Worm (Caenorhabditis elegans) whole organism, young adult: Measurements from ENCODE around the gene rbf-1.

ENCODE experiments used
- F23B12.7 ChIP-seq: sonication (generic microtip); optimal IDR thresholded peaks from 2 replicates; lab custom pipeline; 2017; ENCODE audit warnings: missing genetic modification characterization, mild to moderate bottlenecking, missing compliant biosample characterization, antibody characterized with exemption, moderate library complexity; ENCODE audit not compliant: insufficient read depth
- F33H1.4 ChIP-seq: fragments of 200-800 bp; sonication (Bioruptor generic); IDR thresholded peaks from 2 replicates; pipeline ENCODE4 v1.3.6; 2022; ENCODE audit warnings: missing genetic modification reagents, missing genetic modification characterization, missing compliant biosample characterization
- F39B2.1 ChIP-seq: fragments of 200-800 bp; sonication (Bioruptor generic); IDR thresholded peaks from 2 replicates; pipeline ENCODE4 v1.3.6; 2022; ENCODE audit warnings: missing genetic modification reagents, missing genetic modification characterization, missing compliant biosample characterization
- K11D2.4 ChIP-seq: fragments of 200-800 bp; sonication (Bioruptor generic); IDR thresholded peaks from 2 replicates; pipeline ENCODE4 v1.3.6; 2022; ENCODE audit warnings: missing genetic modification reagents, missing genetic modification characterization, missing compliant biosample characterization
- K12H6.12 ChIP-seq: fragments of 200-800 bp; sonication (Bioruptor generic); optimal IDR thresholded peaks from 2 replicates; lab custom pipeline; 2018; ENCODE audit warnings: mild to moderate bottlenecking, missing genetic modification characterization, missing compliant biosample characterization
- Y56A3A.18 ChIP-seq: fragments of 200-800 bp; sonication (Bioruptor generic); IDR thresholded peaks from 2 replicates; pipeline ENCODE4 v1.3.6; 2022; ENCODE audit warnings: missing genetic modification reagents, missing genetic modification characterization, missing compliant biosample characterization
- akir-1 ChIP-seq: fragments of 200-800 bp; sonication (Bioruptor generic); optimal IDR thresholded peaks from 2 replicates; lab custom pipeline; 2018; ENCODE audit warnings: mild to moderate bottlenecking, missing genetic modification characterization, moderate library complexity, missing compliant biosample characterization
- athp-1 ChIP-seq: sonication (generic microtip); optimal IDR thresholded peaks from 2 replicates; lab custom pipeline; 2017; ENCODE audit warnings: mild to moderate bottlenecking, missing genetic modification characterization, missing compliant biosample characterization
- attf-6 ChIP-seq: fragments of 200-800 bp; sonication (Bioruptor generic); IDR thresholded peaks from 2 replicates; pipeline ENCODE4 v1.3.6; 2022; ENCODE audit warnings: missing genetic modification reagents, missing genetic modification characterization, missing compliant biosample characterization
- cebp-1 ChIP-seq, 2 experiments: fragments of 200-800 bp in 1 of 2; sonication (Bioruptor generic) in 1 of 2; sonication (generic microtip) in 1 of 2; IDR thresholded peaks in 1 of 2; optimal IDR thresholded peaks in 1 of 2; 2 replicates each; pipeline versions ENCODE4 v1.3.6 to Lab custom; 2017 to 2022; ENCODE audit warnings: missing compliant biosample characterization in 2 of 2, missing genetic modification characterization in 2 of 2, mild to moderate bottlenecking in 1 of 2, missing genetic modification reagents in 1 of 2, moderate library complexity in 1 of 2
- ceh-27 ChIP-seq: fragments of 200-800 bp; sonication (Bioruptor generic); optimal IDR thresholded peaks from 2 replicates; lab custom pipeline; 2018; ENCODE audit warnings: mild to moderate bottlenecking, missing genetic modification characterization, moderate library complexity, missing compliant biosample characterization
- ceh-58 ChIP-seq: fragments of 200-800 bp; sonication (Bioruptor generic); IDR thresholded peaks from 2 replicates; pipeline ENCODE4 v1.3.6; 2022; ENCODE audit warnings: missing genetic modification characterization, missing compliant biosample characterization
- dpl-1 ChIP-seq: fragments of 150-350 bp; optimal IDR thresholded peaks from 2 replicates; lab custom pipeline; 2014; ENCODE audit warnings: missing biosample characterization, missing genetic modification reagents, missing genetic modification characterization
- efl-1 ChIP-seq: fragments of 150-350 bp; optimal IDR thresholded peaks from 2 replicates; lab custom pipeline; 2014; ENCODE audit warnings: missing biosample characterization, missing genetic modification reagents, missing genetic modification characterization
- egl-44 ChIP-seq: fragments of 200-800 bp; sonication (Bioruptor generic); IDR thresholded peaks from 2 replicates; pipeline ENCODE4 v1.3.6; 2022; ENCODE audit warnings: missing genetic modification reagents, missing genetic modification characterization, missing compliant biosample characterization
- egrh-3 ChIP-seq: fragments of 200-800 bp; sonication (Bioruptor generic); IDR thresholded peaks from 2 replicates; pipeline ENCODE4 v1.3.6; 2022; ENCODE audit warnings: missing genetic modification reagents, missing genetic modification characterization, missing compliant biosample characterization
- fkh-3 ChIP-seq: sonication (generic microtip); optimal IDR thresholded peaks from 2 replicates; lab custom pipeline; 2016; ENCODE audit warnings: mild to moderate bottlenecking, missing genetic modification characterization, missing compliant biosample characterization
- hlh-26 ChIP-seq: fragments of 200-800 bp; sonication (Bioruptor generic); conservative IDR thresholded peaks from 2 replicates; pipeline ENCODE4 v1.3.6; 2022; ENCODE audit warnings: missing genetic modification reagents, missing genetic modification characterization, missing compliant biosample characterization
- hmg-1.2 ChIP-seq: fragments of 200-800 bp; sonication (Bioruptor generic); IDR thresholded peaks from 2 replicates; pipeline ENCODE4 v1.3.6; 2022; ENCODE audit warnings: missing genetic modification reagents, missing genetic modification characterization, missing compliant biosample characterization
- hsf-1 ChIP-seq: fragments of 200-800 bp; sonication (Bioruptor generic); IDR thresholded peaks from 2 replicates; pipeline ENCODE4 v1.3.6; 2022; ENCODE audit warnings: missing genetic modification reagents, missing genetic modification characterization, missing compliant biosample characterization
- lsy-27 ChIP-seq: sonication (generic microtip); optimal IDR thresholded peaks from 2 replicates; lab custom pipeline; 2017; ENCODE audit warnings: missing genetic modification characterization, mild to moderate bottlenecking, missing compliant biosample characterization, antibody characterized with exemption, missing genotype, borderline replicate concordance; ENCODE audit not compliant: insufficient read depth
- mcd-1 ChIP-seq: fragments of 200-800 bp; sonication (Bioruptor generic); IDR thresholded peaks from 2 replicates; pipeline ENCODE4 v1.3.6; 2022; ENCODE audit warnings: missing genetic modification reagents, missing genetic modification characterization, missing compliant biosample characterization
- mel-28 ChIP-seq: sonication (generic microtip); optimal IDR thresholded peaks from 2 replicates; lab custom pipeline; 2016; ENCODE audit warnings: borderline replicate concordance, mild to moderate bottlenecking, missing genetic modification characterization, missing compliant biosample characterization
- mes-4 ChIP-seq: sonication (generic microtip); optimal IDR thresholded peaks from 2 replicates; lab custom pipeline; 2016; ENCODE audit warnings: missing genotype, missing genetic modification characterization, missing compliant biosample characterization
- mxl-1 ChIP-seq: sonication (generic microtip); optimal IDR thresholded peaks from 2 replicates; lab custom pipeline; 2016; ENCODE audit warnings: missing genetic modification characterization, missing compliant biosample characterization
- nfya-2 ChIP-seq: fragments of 200-800 bp; sonication (Bioruptor generic); IDR thresholded peaks from 2 replicates; pipeline ENCODE4 v1.3.6; 2022; ENCODE audit warnings: missing genetic modification reagents, missing genetic modification characterization, missing compliant biosample characterization
- nhr-90 ChIP-seq: sonication (generic microtip); optimal IDR thresholded peaks from 2 replicates; lab custom pipeline; 2016; ENCODE audit warnings: missing genotype, mild to moderate bottlenecking, missing genetic modification characterization, missing compliant biosample characterization
- rec-8 ChIP-seq, 2 experiments: sonication (generic microtip); optimal IDR thresholded peaks; 2 replicates each; lab custom pipeline; 2016; ENCODE audit warnings: mild to moderate bottlenecking in 2 of 2, missing genetic modification characterization in 2 of 2, missing genetic modification reagents in 2 of 2, missing genotype in 2 of 2, missing biosample characterization in 1 of 2, missing compliant biosample characterization in 1 of 2, moderate library complexity in 1 of 2
- repo-1 ChIP-seq: sonication (generic microtip); optimal IDR thresholded peaks from 2 replicates; lab custom pipeline; 2017; ENCODE audit warnings: mild to moderate bottlenecking, missing genetic modification characterization, missing compliant biosample characterization
- sdz-38 ChIP-seq: sonication (generic microtip); optimal IDR thresholded peaks from 2 replicates; lab custom pipeline; 2016; ENCODE audit warnings: missing genotype, missing genetic modification characterization, missing compliant biosample characterization
- snpc-1.1 ChIP-seq: sonication (generic microtip); optimal IDR thresholded peaks from 2 replicates; lab custom pipeline; 2017; ENCODE audit warnings: missing genetic modification characterization, mild to moderate bottlenecking, missing compliant biosample characterization, antibody characterized with exemption, moderate library complexity, missing genotype, missing genetic modification reagents; ENCODE audit not compliant: insufficient read depth
- snpc-3.4 ChIP-seq: sonication (generic microtip); optimal IDR thresholded peaks from 2 replicates; lab custom pipeline; 2017; ENCODE audit warnings: missing genetic modification characterization, mild to moderate bottlenecking, missing compliant biosample characterization, antibody characterized with exemption, moderate library complexity, missing genotype, missing genetic modification reagents
- somi-1 ChIP-seq: fragments of 200-800 bp; sonication (Bioruptor generic); optimal IDR thresholded peaks from 2 replicates; lab custom pipeline; 2018; ENCODE audit warnings: mild to moderate bottlenecking, missing genetic modification characterization, missing compliant biosample characterization
- tbx-9 ChIP-seq: sonication (generic microtip); optimal IDR thresholded peaks from 2 replicates; lab custom pipeline; 2016; ENCODE audit warnings: borderline replicate concordance, missing genetic modification characterization, inconsistent platforms, missing compliant biosample characterization
- tlf-1 ChIP-seq: fragments of 200-800 bp; sonication (Bioruptor generic); optimal IDR thresholded peaks from 2 replicates; lab custom pipeline; 2018; ENCODE audit warnings: mild to moderate bottlenecking, missing genetic modification characterization, missing compliant biosample characterization
- unc-130 ChIP-seq: sonication (generic microtip); optimal IDR thresholded peaks from 2 replicates; lab custom pipeline; 2016; ENCODE audit warnings: missing genetic modification reagents, missing genetic modification characterization, missing compliant biosample characterization
- unc-62 ChIP-seq: fragments of 150-350 bp; optimal IDR thresholded peaks from 2 replicates; lab custom pipeline; 2014; ENCODE audit warnings: missing biosample characterization, missing genetic modification reagents, missing genetic modification characterization
- ztf-18 ChIP-seq: sonication (generic microtip); optimal IDR thresholded peaks from 2 replicates; lab custom pipeline; 2016; ENCODE audit warnings: missing genotype, mild to moderate bottlenecking, missing genetic modification characterization, missing compliant biosample characterization
- ztf-22 ChIP-seq: fragments of 200-800 bp; sonication (Bioruptor generic); optimal IDR thresholded peaks from 2 replicates; lab custom pipeline; 2018; ENCODE audit warnings: mild to moderate bottlenecking, missing genetic modification characterization, moderate library complexity, missing compliant biosample characterization
- ztf-28 ChIP-seq: fragments of 200-800 bp; sonication (Bioruptor generic); IDR thresholded peaks from 2 replicates; pipeline ENCODE4 v1.3.6; 2022; ENCODE audit warnings: missing genetic modification reagents, missing genetic modification characterization, missing compliant biosample characterization
- ztf-6 ChIP-seq: fragments of 200-800 bp; sonication (Bioruptor generic); IDR thresholded peaks from 2 replicates; pipeline ENCODE4 v1.3.6; 2022; ENCODE audit warnings: missing genetic modification reagents, missing genetic modification characterization, missing compliant biosample characterization

Gene rbf-1

ce11 chrIII:6709983-6710382 is 34.4 kb downstream of the rbf-1 start, which contains the start of gene isw-1 (continued):
- TF ChIP-seq Y56A3A.18 (GFP tag; lab: Robert Waterston, UW): no peak
- no peak for TF ChIP-seq cebp-1 (GFP tag; IDR thresholded peaks at IDR 0.05; lab: Robert Waterston, UW)
- TF ChIP-seq cebp-1 (tag; optimal IDR thresholded peaks at IDR 0.05; lab: Kevin White, UChicago): no peak
- TF ChIP-seq unc-130 (GFP tag; lab: Kevin White, UChicago): peak; percentile 63
- TF ChIP-seq akir-1: no peak
- TF ChIP-seq ceh-58 (GFP tag; lab: Robert Waterston, UW): no peak
- TF ChIP-seq rec-8 (tag; optimal IDR thresholded peaks at IDR 0.05; lab: Kevin White, UChicago): no peak
- no peak for TF ChIP-seq lsy-27 (tag; lab: Kevin White, UChicago)
- TF ChIP-seq ztf-18 (tag; lab: Kevin White, UChicago): peak; percentile 8
- no peak for TF ChIP-seq hlh-26
- TF ChIP-seq K12H6.12 (tag; lab: Kevin White, UChicago): no peak
- peak; percentile 82 for TF ChIP-seq hsf-1 (GFP tag; lab: Robert Waterston, UW)
- TF ChIP-seq ztf-6 (GFP tag; lab: Robert Waterston, UW): no peak
- no peak for TF ChIP-seq ztf-22
- TF ChIP-seq dpl-1 (GFP tag; lab: Kevin White, UChicago): peak; percentile 98
- no peak for TF ChIP-seq egl-44
- TF ChIP-seq mel-28 (tag; lab: Kevin White, UChicago): no peak
- TF ChIP-seq nhr-90: no peak
- TF ChIP-seq snpc-3.4 (tag; lab: Kevin White, UChicago): peak; percentile 85
- no peak for TF ChIP-seq repo-1 (tag; lab: Kevin White, UChicago)
- TF ChIP-seq tbx-9 (tag; lab: Kevin White, UChicago): no peak
- no peak for TF ChIP-seq snpc-1.1 (tag; lab: Kevin White, UChicago)
- TF ChIP-seq nfya-2 (GFP tag; lab: Robert Waterston, UW): no peak
- TF ChIP-seq sdz-38 (tag; lab: Kevin White, UChicago): no peak
- TF ChIP-seq athp-1 (tag; lab: Kevin White, UChicago): no peak
- peak; percentile 65; the same call in 1 of the 2 replicates for TF ChIP-seq mcd-1
- TF ChIP-seq hmg-1.2: peak; percentile 58; the same call in 1 of the 2 replicates

DNA sequence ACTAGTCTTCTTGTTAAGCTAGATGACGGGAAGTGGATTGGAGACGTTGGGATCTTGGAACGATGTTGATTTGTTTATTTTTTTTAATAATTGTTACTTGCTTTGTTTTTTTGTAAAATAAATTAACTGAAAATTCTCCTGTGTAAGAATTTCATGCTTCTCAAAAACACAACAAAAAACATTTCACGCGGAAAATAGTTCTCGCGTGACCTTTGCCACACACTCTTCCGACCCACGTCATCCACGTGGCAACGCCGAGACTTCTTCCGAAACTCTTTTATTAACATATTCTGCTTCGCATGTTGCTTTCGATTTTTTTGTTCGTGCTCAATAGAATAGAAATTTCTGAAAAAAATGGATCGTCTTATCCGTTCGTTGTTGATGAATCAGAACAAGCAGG is 36.0 kb downstream of the rbf-1 start, which contains the start of gene F37A4.5:
Gene F37A4.5, plus strand, starts transcription at position 301 of the 400 bp plus-strand sequence.
- TF ChIP-seq F33H1.4 (GFP tag; lab: Robert Waterston, UW): no peak
- TF ChIP-seq somi-1 (GFP tag; lab: Kevin White, UChicago): no peak
- no peak for TF ChIP-seq egrh-3 (GFP tag; lab: Robert Waterston, UW)
- no peak for TF ChIP-seq K12H6.12 (tag; lab: Kevin White, UChicago)
- no peak for TF ChIP-seq hmg-1.2
- TF ChIP-seq mxl-1 (tag; lab: Kevin White, UChicago): no peak
- no peak for TF ChIP-seq mcd-1
- TF ChIP-seq ztf-28: no peak
- TF ChIP-seq K11D2.4: no peak
- no peak for TF ChIP-seq F39B2.1 (GFP tag; lab: Robert Waterston, UW)
- TF ChIP-seq unc-62 (GFP tag; lab: Kevin White, UChicago): no peak
- no peak for TF ChIP-seq mes-4 (tag; lab: Kevin White, UChicago)
- no peak for TF ChIP-seq fkh-3 (tag; lab: Kevin White, UChicago)
- TF ChIP-seq attf-6 (GFP tag; lab: Robert Waterston, UW): no peak
- TF ChIP-seq efl-1 (GFP tag; lab: Kevin White, UChicago): no peak
- TF ChIP-seq nhr-90: no peak
- no peak for TF ChIP-seq tlf-1 (GFP tag; lab: Kevin White, UChicago)
- TF ChIP-seq ceh-27 (GFP tag; lab: Kevin White, UChicago): no peak
- no peak for TF ChIP-seq F23B12.7 (tag; lab: Kevin White, UChicago)
